Worm (Caenorhabditis elegans) whole organism, L1 larva: ENCODE data around the gene B0035.15.

Experiments
- ama-1 ChIP-seq: fragments of 150-350 bp; optimal IDR thresholded peaks from 2 replicates; lab custom pipeline; 2014
- egl-27 ChIP-seq, 2 experiments: fragments of 150-350 bp in 1 of 2; sonication (generic microtip); optimal IDR thresholded peaks; 3 replicates each; lab custom pipeline; 2017 to 2018; ENCODE audit warnings: missing biosample characterization in 2 of 2, missing genetic modification characterization in 2 of 2, missing genetic modification reagents in 2 of 2
- lin-14 ChIP-seq: fragments of 200-800 bp; sonication (Bioruptor generic); optimal IDR thresholded peaks from 2 replicates; lab custom pipeline; 2018; ENCODE audit warnings: mild to moderate bottlenecking, missing genetic modification characterization, moderate library complexity, missing compliant biosample characterization
- mep-1 ChIP-seq: fragments of 150-350 bp; optimal IDR thresholded peaks from 2 replicates; lab custom pipeline; 2014; ENCODE audit warnings: missing biosample characterization, missing genetic modification characterization
- nhr-11 ChIP-seq: fragments of 150-350 bp; optimal IDR thresholded peaks from 2 replicates; lab custom pipeline; 2014; ENCODE audit warnings: missing biosample characterization, missing genetic modification characterization
- nhr-12 ChIP-seq: sonication (generic microtip); optimal IDR thresholded peaks from 2 replicates; lab custom pipeline; 2017; ENCODE audit warnings: missing biosample characterization, missing genetic modification characterization
- nhr-237 ChIP-seq: fragments of 150-350 bp; optimal IDR thresholded peaks from 2 replicates; lab custom pipeline; 2014; ENCODE audit warnings: missing biosample characterization, missing genetic modification characterization
- nhr-77 ChIP-seq: fragments of 150-350 bp; optimal IDR thresholded peaks from 2 replicates; lab custom pipeline; 2014; ENCODE audit warnings: missing biosample characterization, missing genetic modification characterization
- pqm-1 ChIP-seq: sonication (generic microtip); optimal IDR thresholded peaks from 3 replicates; lab custom pipeline; 2017; ENCODE audit warnings: missing biosample characterization, missing genetic modification characterization
- tlp-1 ChIP-seq: fragments of 150-350 bp; optimal IDR thresholded peaks from 2 replicates; lab custom pipeline; 2014; ENCODE audit warnings: missing biosample characterization, missing genetic modification characterization
- zag-1 ChIP-seq: fragments of 150-350 bp; optimal IDR thresholded peaks from 2 replicates; lab custom pipeline; 2014; ENCODE audit warnings: missing biosample characterization, missing genetic modification characterization

DNA sequence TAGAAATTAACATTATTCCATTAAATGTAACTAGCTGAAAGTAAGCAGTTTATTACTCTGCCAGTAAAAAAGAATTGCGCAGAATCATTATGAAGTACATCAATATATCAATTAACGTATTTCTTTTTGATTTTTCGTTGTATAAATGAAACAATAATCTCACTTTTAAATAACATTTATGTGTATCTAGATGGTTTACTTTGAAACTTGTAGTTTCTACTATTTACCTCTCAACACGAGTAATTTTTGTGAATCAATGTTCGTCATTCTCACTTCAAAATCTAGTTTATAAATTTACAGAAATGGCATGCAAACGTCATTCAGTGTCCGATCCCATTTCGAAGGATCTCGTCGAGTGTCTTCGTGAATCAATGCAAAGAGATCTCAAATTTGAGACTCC, 19.1 kb upstream of the B0035.15 start, which contains the start of gene gspd-1:
- no peak for TF ChIP-seq nhr-11
- TF ChIP-seq pqm-1 (tag; lab: Kevin White, UChicago), result no peak
- TF ChIP-seq lin-14, result no peak
- no peak for TF ChIP-seq nhr-12 (tag; lab: Kevin White, UChicago)
- TF ChIP-seq tlp-1 (tag; lab: Kevin White, UChicago), result no peak
- TF ChIP-seq nhr-77, result no peak
- no peak for TF ChIP-seq mep-1 (tag; lab: Kevin White, UChicago)
- TF ChIP-seq nhr-237 (tag; lab: Kevin White, UChicago), result no peak
- no peak for TF ChIP-seq zag-1 (tag; lab: Kevin White, UChicago)
- no peak for TF ChIP-seq egl-27 (tag; optimal IDR thresholded peaks at IDR 0.05; lab: Kevin White, UChicago)
- TF ChIP-seq ama-1 (lab: Kevin White, UChicago), result no peak
